Worm (Caenorhabditis elegans) whole organism, early embryonic: ENCODE data around the gene ehbp-1.

Experiments used
- B0310.2 ChIP-seq: sonication (generic microtip); optimal IDR thresholded peaks from 2 replicates; lab custom pipeline; 2016; ENCODE audit warnings: mild to moderate bottlenecking, missing genetic modification characterization, missing compliant biosample characterization
- F13C5.2 ChIP-seq: sonication (generic microtip); optimal IDR thresholded peaks from 2 replicates; lab custom pipeline; 2017; ENCODE audit warnings: mild to moderate bottlenecking, missing genetic modification characterization, inconsistent platforms, missing compliant biosample characterization
- aly-1 ChIP-seq: sonication (generic microtip); optimal IDR thresholded peaks from 2 replicates; lab custom pipeline; 2016; ENCODE audit warnings: missing genetic modification characterization, missing compliant biosample characterization
- ama-1 ChIP-seq: fragments of 150-350 bp; optimal IDR thresholded peaks from 2 replicates; lab custom pipeline; 2014
- ceh-13 ChIP-seq: fragments of 200-800 bp; sonication (Bioruptor generic); optimal IDR thresholded peaks from 2 replicates; lab custom pipeline; 2018; ENCODE audit warnings: mild to moderate bottlenecking, missing genetic modification characterization, missing compliant biosample characterization
- ceh-36 ChIP-seq: sonication (generic microtip); optimal IDR thresholded peaks from 2 replicates; lab custom pipeline; 2016; ENCODE audit warnings: missing genetic modification characterization, inconsistent platforms, missing compliant biosample characterization
- ets-7 ChIP-seq: sonication (generic microtip); optimal IDR thresholded peaks from 2 replicates; lab custom pipeline; 2016; ENCODE audit warnings: missing genotype, missing genetic modification characterization, missing compliant biosample characterization
- flt-1 ChIP-seq: fragments of 200-800 bp; sonication (Bioruptor generic); IDR thresholded peaks from 2 replicates; pipeline ENCODE4 v1.3.6; 2022; ENCODE audit warnings: missing genetic modification characterization, missing compliant biosample characterization
- hmbx-1 ChIP-seq: sonication (generic microtip); optimal IDR thresholded peaks from 2 replicates; lab custom pipeline; 2016; ENCODE audit warnings: mild to moderate bottlenecking, missing genetic modification characterization, missing compliant biosample characterization
- hmg-4 ChIP-seq: fragments of 200-800 bp; sonication (Bioruptor generic); optimal IDR thresholded peaks from 2 replicates; lab custom pipeline; 2018; ENCODE audit warnings: mild to moderate bottlenecking, missing genetic modification characterization, missing compliant biosample characterization
- hnd-1 ChIP-seq: sonication (generic microtip); optimal IDR thresholded peaks from 2 replicates; lab custom pipeline; 2016; ENCODE audit warnings: missing genetic modification characterization, missing compliant biosample characterization
- pes-1 ChIP-seq: fragments of 200-800 bp; sonication (Bioruptor generic); IDR thresholded peaks from 2 replicates; pipeline ENCODE4 v1.3.6; 2022; ENCODE audit warnings: missing genetic modification reagents, missing genetic modification characterization, missing compliant biosample characterization
- scrt-1 ChIP-seq: fragments of 200-800 bp; sonication (Bioruptor generic); IDR thresholded peaks from 2 replicates; pipeline ENCODE4 v1.3.6; 2022; ENCODE audit warnings: missing genetic modification characterization, missing compliant biosample characterization
- sea-1 ChIP-seq: fragments of 200-800 bp; sonication (Bioruptor generic); conservative IDR thresholded peaks from 2 replicates; pipeline ENCODE4 v1.3.6; 2022; ENCODE audit warnings: missing genetic modification characterization, missing compliant biosample characterization
- tbx-11 ChIP-seq: fragments of 200-800 bp; sonication (Bioruptor generic); IDR thresholded peaks from 2 replicates; pipeline ENCODE4 v1.3.6; 2022; ENCODE audit warnings: missing genetic modification characterization, missing compliant biosample characterization
- tbx-37 ChIP-seq: fragments of 200-800 bp; sonication (Bioruptor generic); conservative IDR thresholded peaks from 2 replicates; pipeline ENCODE4 v1.3.6; 2022; ENCODE audit warnings: missing genetic modification reagents, missing genetic modification characterization, missing compliant biosample characterization
- tra-4 ChIP-seq: sonication (generic microtip); optimal IDR thresholded peaks from 2 replicates; lab custom pipeline; 2017; ENCODE audit warnings: missing genetic modification characterization, missing compliant biosample characterization

Gene ehbp-1

ce11 chrV:9550313-9550712 lies at the start of gene ehbp-1:
TSS of gene ehbp-1 (plus strand) at chrV:9550644.
- no peak for TF ChIP-seq F13C5.2 (tag; lab: Kevin White, UChicago)

- TF ChIP-seq ets-7: no peak
- TF ChIP-seq pes-1 (GFP tag; lab: Robert Waterston, UW): no peak
Observed at ce11 chrV:9500826-9501451, 49.5 kb upstream of the ehbp-1 start, which contains the start of gene swt-5. TSS of gene swt-5 (plus strand) at chrV:9501401.

ce11 chrV:9503152-9503817 lies 47.2 kb upstream of the ehbp-1 start:
- TF ChIP-seq tbx-11 (GFP tag; lab: Robert Waterston, UW) (peak; percentile 94), ama-1 (lab: Kevin White, UChicago) (no peak), hmbx-1 (peak; percentile 74), aly-1 (tag; lab: Kevin White, UChicago) (peak; percentile 91), ceh-13 (peak; percentile 84), tbx-37 (peak; percentile 92), ceh-36 (tag; lab: Kevin White, UChicago) (peak; percentile 91), pes-1 (GFP tag; lab: Robert Waterston, UW) (no peak; the same call in 1 of the 2 replicates), hmg-4 (peak; percentile 96), F13C5.2 (tag; lab: Kevin White, UChicago) (peak; percentile 91), tra-4 (tag; lab: Kevin White, UChicago) (peak; percentile 75), sea-1 (GFP tag; lab: Robert Waterston, UW) (peak; percentile 96), ets-7 (peak; percentile 76), B0310.2 (peak; percentile 93), scrt-1 (GFP tag; lab: Robert Waterston, UW) (peak; percentile 97), hnd-1 (tag; lab: Kevin White, UChicago) (peak; percentile 87), flt-1 (GFP tag; lab: Robert Waterston, UW) (peak; percentile 96)

- TF ChIP-seq B0310.2 (no peak), tra-4 (tag; lab: Kevin White, UChicago) (no peak), ceh-13 (no peak), scrt-1 (GFP tag; lab: Robert Waterston, UW) (no peak), ceh-36 (tag; lab: Kevin White, UChicago) (no peak), ama-1 (lab: Kevin White, UChicago) (no peak), pes-1 (GFP tag; lab: Robert Waterston, UW) (no peak)
Observed at ce11 chrV:9504474-9504960, 45.9 kb upstream of the ehbp-1 start, which contains the start of gene haao-1. TSS of gene haao-1 (plus strand) at chrV:9504910.

- TF ChIP-seq pes-1 (GFP tag; lab: Robert Waterston, UW): no peak
- no peak for TF ChIP-seq aly-1 (tag; lab: Kevin White, UChicago)
- no peak for TF ChIP-seq tra-4 (tag; lab: Kevin White, UChicago)
- no peak for TF ChIP-seq F13C5.2 (tag; lab: Kevin White, UChicago)
Observed at ce11 chrV:9506931-9507330, 43.5 kb upstream of the ehbp-1 start.

ce11 chrV:9507742-9508141 lies 42.7 kb upstream of the ehbp-1 start, which contains the start of gene acs-14:
TSS of gene acs-14 (plus strand) at chrV:9508132.
- TF ChIP-seq hmbx-1: no peak
- no peak for TF ChIP-seq sea-1 (GFP tag; lab: Robert Waterston, UW)
- no peak for TF ChIP-seq aly-1 (tag; lab: Kevin White, UChicago)
- TF ChIP-seq ets-7: no peak
- TF ChIP-seq tbx-11 (GFP tag; lab: Robert Waterston, UW): no peak
- TF ChIP-seq flt-1 (GFP tag; lab: Robert Waterston, UW): no peak
- TF ChIP-seq ama-1 (lab: Kevin White, UChicago): no peak
- no peak for TF ChIP-seq B0310.2
- no peak for TF ChIP-seq hmg-4
- no peak for TF ChIP-seq tra-4 (tag; lab: Kevin White, UChicago)
- TF ChIP-seq pes-1 (GFP tag; lab: Robert Waterston, UW): no peak
- no peak for TF ChIP-seq ceh-36 (tag; lab: Kevin White, UChicago)

- TF ChIP-seq hmbx-1 (no peak), tra-4 (tag; lab: Kevin White, UChicago) (no peak), tbx-37 (no peak), aly-1 (tag; lab: Kevin White, UChicago) (no peak), sea-1 (GFP tag; lab: Robert Waterston, UW) (no peak), scrt-1 (GFP tag; lab: Robert Waterston, UW) (no peak), B0310.2 (no peak), hmg-4 (no peak), hnd-1 (tag; lab: Kevin White, UChicago) (no peak), pes-1 (GFP tag; lab: Robert Waterston, UW) (no peak), ceh-36 (tag; lab: Kevin White, UChicago) (no peak), ceh-13 (no peak), flt-1 (GFP tag; lab: Robert Waterston, UW) (no peak)
Observed at ce11 chrV:9509597-9509996, 40.8 kb upstream of the ehbp-1 start.

ce11 chrV:9513590-9513989 lies 36.9 kb upstream of the ehbp-1 start, which contains the start of gene eif-2Bdelta:
TSS of gene eif-2Bdelta (plus strand) at chrV:9513824.
- TF ChIP-seq tbx-11 (GFP tag; lab: Robert Waterston, UW) (no peak), flt-1 (GFP tag; lab: Robert Waterston, UW) (no peak), ceh-36 (tag; lab: Kevin White, UChicago) (no peak), aly-1 (tag; lab: Kevin White, UChicago) (no peak), hnd-1 (tag; lab: Kevin White, UChicago) (no peak), hmbx-1 (no peak), pes-1 (GFP tag; lab: Robert Waterston, UW) (no peak), F13C5.2 (tag; lab: Kevin White, UChicago) (no peak), ets-7 (no peak), ceh-13 (no peak), sea-1 (GFP tag; lab: Robert Waterston, UW) (no peak), tra-4 (tag; lab: Kevin White, UChicago) (no peak), hmg-4 (no peak), B0310.2 (no peak), ama-1 (lab: Kevin White, UChicago) (no peak), tbx-37 (no peak), scrt-1 (GFP tag; lab: Robert Waterston, UW) (no peak)
